Fruit fly (Drosophila melanogaster): Measurements from ENCODE around the gene Rpp30.

DNA sequence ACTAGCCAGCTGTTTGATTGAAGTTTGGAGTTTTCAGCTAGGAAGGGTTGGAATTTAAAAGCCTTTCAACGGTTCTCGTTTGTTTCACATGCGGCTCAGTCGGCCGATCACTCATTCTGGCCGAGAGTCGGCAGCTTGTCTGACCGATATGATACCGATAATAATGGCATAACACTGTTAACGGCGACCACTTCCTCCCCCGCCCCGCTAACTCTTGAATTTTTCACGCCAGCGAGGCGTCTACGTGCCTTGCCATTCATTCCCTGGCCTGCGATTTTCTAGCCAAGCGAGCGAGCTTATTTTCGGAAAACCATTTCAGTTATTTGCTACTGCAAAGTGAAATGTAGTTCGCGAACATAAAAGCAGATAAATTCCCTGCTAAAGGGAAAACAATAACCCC, 47.8 kb upstream of the Rpp30 start:
- TF ChIP-seq Dll (optimal IDR thresholded peaks at IDR 0.05) (no peak), pan (optimal IDR thresholded peaks at IDR 0.05) (no peak), EcR (GFP tag; optimal IDR thresholded peaks at IDR 0.05) (no peak)
